Fruit fly (Drosophila melanogaster): ENCODE results near the gene ase.

Gene ase

DNA sequence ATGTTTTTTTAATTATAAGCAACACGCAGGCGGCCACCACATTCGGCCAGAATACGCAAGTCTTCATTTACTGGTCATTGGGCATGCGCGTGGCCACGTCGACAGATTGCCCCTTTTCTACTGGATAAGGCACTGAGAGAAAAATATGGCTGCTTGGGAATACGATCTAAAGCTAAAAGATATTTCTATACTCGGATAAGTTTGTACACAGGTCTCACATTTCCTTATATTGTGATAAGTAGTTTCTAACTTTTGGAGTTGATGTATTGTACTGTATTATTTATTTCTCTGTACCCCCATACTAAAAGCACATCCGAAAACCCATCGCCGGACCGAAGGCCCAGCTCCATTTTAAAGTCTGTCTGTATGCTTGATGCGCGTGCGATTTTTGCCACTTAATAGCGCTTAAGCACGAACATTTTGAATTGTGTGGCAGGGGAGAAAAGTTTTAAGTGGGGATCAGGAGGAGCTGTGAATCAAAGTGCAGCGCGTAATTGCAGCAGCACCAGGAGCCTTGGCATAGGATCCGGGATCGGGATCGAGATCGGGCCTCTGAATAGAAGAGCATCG, 16.5 kb upstream of the ase start (continued):
- TF ChIP-seq oc (tag; optimal IDR thresholded peaks at IDR 0.05) (no peak), Xrp1 (GFP tag; IDR thresholded peaks at IDR 0.05) (peak; percentile 26; the same call in 1 of the 2 replicates), hth (optimal IDR thresholded peaks at IDR 0.05) (no peak), lbe (GFP tag; optimal IDR thresholded peaks at IDR 0.05) (peak; percentile 22), Sox100B (GFP tag; optimal IDR thresholded peaks at IDR 0.05) (no peak), sens (GFP tag) (peak; percentile 67)

- TF ChIP-seq wdn (GFP tag; IDR thresholded peaks at IDR 0.05) (no peak), Ets65A (GFP tag) (peak; percentile 52), nom (GFP tag; optimal IDR thresholded peaks at IDR 0.05) (peak; percentile 10), luna (GFP tag; optimal IDR thresholded peaks at IDR 0.05) (no peak), D19A (tag; optimal IDR thresholded peaks at IDR 0.05) (no peak), abd-A (tag; optimal IDR thresholded peaks at IDR 0.05) (no peak)
Measured at dm6 chrX:446002-446401, 14.5 kb upstream of the ase start.

DNA sequence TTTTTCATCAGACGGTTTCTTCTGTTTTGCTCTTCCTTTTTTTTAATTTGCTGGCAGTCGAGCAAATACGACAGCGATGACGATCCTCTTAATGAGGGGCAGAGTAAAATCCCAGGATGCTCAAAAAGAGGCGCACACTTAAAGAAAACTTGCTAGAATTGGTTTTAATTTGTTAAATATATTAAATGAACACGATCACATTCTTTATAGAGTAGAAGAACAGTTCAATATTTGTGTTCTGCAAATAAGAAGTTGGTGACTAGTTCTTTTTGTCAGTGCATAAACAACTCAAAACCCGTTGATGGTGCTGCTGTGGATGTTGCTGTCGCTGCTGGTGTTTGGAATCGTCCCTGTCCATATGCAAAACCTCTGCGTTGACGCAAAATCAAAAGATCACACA, 12.3 kb upstream of the ase start:
- TF ChIP-seq bsh (GFP tag; optimal IDR thresholded peaks at IDR 0.05) (peak in 1 of 2 experiments; percentile 36), corto (GFP tag; optimal IDR thresholded peaks at IDR 0.05) (peak; percentile 43), Hr3 (GFP tag; optimal IDR thresholded peaks at IDR 0.05) (no peak), CG8388 (GFP tag; optimal IDR thresholded peaks at IDR 0.05) (no peak), Drgx (GFP tag; IDR thresholded peaks at IDR 0.05) (peak; percentile 34; the same call in 1 of the 2 replicates), prd (optimal IDR thresholded peaks at IDR 0.05) (no peak), prd (GFP tag; IDR thresholded peaks at IDR 0.05) (peak; percentile 28; the same call in 1 of the 3 replicates), sc (optimal IDR thresholded peaks at IDR 0.05) (no peak), sc (GFP tag; optimal IDR thresholded peaks at IDR 0.05) (no peak), z (GFP tag; IDR thresholded peaks at IDR 0.05) (no peak), lbe (GFP tag; optimal IDR thresholded peaks at IDR 0.05) (peak; percentile 58)

dm6 chrX:448978-449377, 11.6 kb upstream of the ase start:
- TF ChIP-seq schlank (tag; optimal IDR thresholded peaks at IDR 0.05) (no peak), CG9817 (tag; optimal IDR thresholded peaks at IDR 0.05) (no peak), CG34376 (GFP tag; optimal IDR thresholded peaks at IDR 0.05) (no peak), gsb-n (tag; optimal IDR thresholded peaks at IDR 0.05) (no peak), nau (GFP tag; optimal IDR thresholded peaks at IDR 0.05) (no peak), mirr (GFP tag; optimal IDR thresholded peaks at IDR 0.05) (no peak), Fer3 (tag; optimal IDR thresholded peaks at IDR 0.05) (no peak), vnd (GFP tag; IDR thresholded peaks at IDR 0.05; ENCODE audit: partially characterized antibody) (no peak), dmrt99B (tag; optimal IDR thresholded peaks at IDR 0.05) (no peak), abd-A (tag; optimal IDR thresholded peaks at IDR 0.05) (no peak), Six4 (GFP tag; optimal IDR thresholded peaks at IDR 0.05) (no peak), tx (GFP tag; optimal IDR thresholded peaks at IDR 0.05) (no peak), danr (GFP tag; IDR thresholded peaks at IDR 0.05) (no peak)

- no peak for TF ChIP-seq seq (GFP tag; IDR thresholded peaks at IDR 0.05)
- no peak for TF ChIP-seq Neu2 (GFP tag; optimal IDR thresholded peaks at IDR 0.05; ENCODE audit: borderline replicate concordance)
- TF ChIP-seq chif (GFP tag; optimal IDR thresholded peaks at IDR 0.05): peak in 1 of 2 experiments; percentile 4
- peak; percentile 5 for TF ChIP-seq dmrt11E (tag; optimal IDR thresholded peaks at IDR 0.05)
Measured at dm6 chrX:452716-453115, 7.8 kb upstream of the ase start.

All from whole organism, embryonic.